Fruit fly (Drosophila melanogaster) whole organism, embryonic: ENCODE data around the gene pyd.

Source experiments
- Bteb2 ChIP-seq: fragments of 200-800 bp; sonication (Bioruptor generic); optimal IDR thresholded peaks from 2 replicates; lab custom pipeline; 2016; ENCODE audit warnings: missing biosample characterization, missing genetic modification characterization
- CG4854 ChIP-seq: fragments of 200-800 bp; sonication (Bioruptor generic); optimal IDR thresholded peaks from 2 replicates; lab custom pipeline; 2016; ENCODE audit warnings: missing biosample characterization, missing genetic modification characterization, inconsistent platforms
- klu ChIP-seq: fragments of 200-800 bp; sonication (Bioruptor generic); IDR thresholded peaks from 2 replicates; pipeline ENCODE4 v1.3.6; 2022; ENCODE audit warnings: missing biosample characterization, missing genetic modification characterization
- odd ChIP-seq: fragments of 200-800 bp; sonication (Bioruptor generic); optimal IDR thresholded peaks from 2 replicates; lab custom pipeline; 2017; ENCODE audit warnings: missing biosample characterization, mild to moderate bottlenecking, missing genetic modification characterization
- psq ChIP-seq: fragments of 200-800 bp; sonication (Bioruptor generic); optimal IDR thresholded peaks from 2 replicates; lab custom pipeline; 2017; ENCODE audit warnings: missing biosample characterization, missing genetic modification characterization
- tup ChIP-seq: fragments of 200-800 bp; sonication (Bioruptor generic); optimal IDR thresholded peaks from 2 replicates; lab custom pipeline; 2016; ENCODE audit warnings: missing biosample characterization, mild to moderate bottlenecking, missing genetic modification characterization, moderate library complexity

- TF ChIP-seq klu (GFP tag; lab: Robert Waterston, UW) (no peak), Bteb2 (GFP tag; lab: Kevin White, UChicago) (no peak), psq (GFP tag; lab: Kevin White, UChicago) (no peak), tup (GFP tag; lab: Kevin White, UChicago) (no peak), CG4854 (no peak), odd (GFP tag; lab: Kevin White, UChicago) (no peak)
Measured at dm6 chr3R:8969926-8970306, 38.2 kb upstream of the pyd start.
